Fruit fly (Drosophila melanogaster) whole organism, pupa: ENCODE measurements around the gene nanos.
A peak's percentile ranks its signal among the peaks of the same experiment; 100 is the strongest.

Experiments
- CG10348 ChIP-seq: fragments of 200-800 bp; sonication (Bioruptor generic); IDR thresholded peaks from 2 replicates; pipeline ENCODE4 v1.3.6; 2022; ENCODE audit warnings: missing biosample characterization, missing genetic modification characterization
- CG12605 ChIP-seq: fragments of 200-800 bp; sonication (Bioruptor generic); IDR thresholded peaks from 2 replicates; pipeline ENCODE4 v1.3.6; 2022; ENCODE audit warnings: missing biosample characterization, missing genetic modification characterization
- CG13204 ChIP-seq: fragments of 200-800 bp; sonication (Bioruptor generic); optimal IDR thresholded peaks from 2 replicates; lab custom pipeline; 2018; ENCODE audit warnings: missing biosample characterization, mild to moderate bottlenecking, missing genetic modification characterization, moderate library complexity
- CG14655 ChIP-seq: fragments of 200-800 bp; sonication (Bioruptor generic); optimal IDR thresholded peaks from 3 replicates; lab custom pipeline; 2017; ENCODE audit warnings: mild to moderate bottlenecking, missing biosample characterization, missing genetic modification reagents, missing genetic modification characterization
- CG15710 ChIP-seq: fragments of 200-800 bp; sonication (Bioruptor generic); optimal IDR thresholded peaks from 2 replicates; lab custom pipeline; 2018; ENCODE audit warnings: missing biosample characterization, mild to moderate bottlenecking, missing genetic modification characterization, moderate library complexity
- CG17806 ChIP-seq: fragments of 200-800 bp; sonication (Bioruptor generic); optimal IDR thresholded peaks from 2 replicates; lab custom pipeline; 2018; ENCODE audit warnings: missing biosample characterization, mild to moderate bottlenecking, missing genetic modification characterization, moderate library complexity
- CG32121 ChIP-seq: fragments of 200-800 bp; sonication (Bioruptor generic); IDR thresholded peaks from 2 replicates; pipeline ENCODE4 v1.3.6; 2022; ENCODE audit warnings: missing biosample characterization, missing genetic modification characterization
- CG34367 ChIP-seq: fragments of 200-800 bp; sonication (Bioruptor generic); optimal IDR thresholded peaks from 2 replicates; lab custom pipeline; 2018; ENCODE audit warnings: missing biosample characterization, mild to moderate bottlenecking, missing genetic modification characterization
- CG4496 ChIP-seq: fragments of 200-800 bp; sonication (Bioruptor generic); IDR thresholded peaks from 3 replicates; pipeline ENCODE4 v1.3.6; 2022; ENCODE audit warnings: missing biosample characterization, missing genetic modification characterization
- CG8159 ChIP-seq: fragments of 200-800 bp; sonication (Bioruptor generic); optimal IDR thresholded peaks from 3 replicates; lab custom pipeline; 2018; ENCODE audit warnings: missing biosample characterization, mild to moderate bottlenecking, missing genetic modification characterization, moderate library complexity
- CG8301 ChIP-seq: fragments of 200-800 bp; sonication (Bioruptor generic); optimal IDR thresholded peaks from 2 replicates; lab custom pipeline; 2018; ENCODE audit warnings: missing biosample characterization, mild to moderate bottlenecking, missing genetic modification characterization
- CG9948 ChIP-seq: fragments of 200-800 bp; sonication (Bioruptor generic); optimal IDR thresholded peaks from 2 replicates; lab custom pipeline; 2018; ENCODE audit warnings: missing biosample characterization, mild to moderate bottlenecking, missing genetic modification characterization, moderate library complexity
- D1 ChIP-seq: fragments of 200-800 bp; sonication (Bioruptor generic); optimal IDR thresholded peaks from 2 replicates; lab custom pipeline; 2018; ENCODE audit warnings: missing biosample characterization, mild to moderate bottlenecking, missing genetic modification characterization, moderate library complexity
- EcR ChIP-seq: fragments of 200-800 bp; sonication (Bioruptor generic); optimal IDR thresholded peaks from 3 replicates; lab custom pipeline; 2019; ENCODE audit warnings: missing biosample characterization, missing genetic modification characterization, mild to moderate bottlenecking, moderate library complexity, missing genetic modification reagents
- Ets98B ChIP-seq: fragments of 200-800 bp; sonication (Bioruptor generic); IDR thresholded peaks from 2 replicates; pipeline ENCODE4 v1.3.6; 2022; ENCODE audit warnings: missing biosample characterization, missing genetic modification characterization
- Pif1A ChIP-seq: fragments of 200-800 bp; sonication (Bioruptor generic); optimal IDR thresholded peaks from 3 replicates; lab custom pipeline; 2016; ENCODE audit warnings: missing biosample characterization, missing genetic modification characterization
- Pif1B ChIP-seq: fragments of 200-800 bp; sonication (Bioruptor generic); optimal IDR thresholded peaks from 3 replicates; lab custom pipeline; 2016; ENCODE audit warnings: missing biosample characterization, missing genetic modification characterization
- Snoo ChIP-seq: fragments of 200-800 bp; sonication (Bioruptor generic); optimal IDR thresholded peaks from 3 replicates; lab custom pipeline; 2017; ENCODE audit warnings: missing biosample characterization, mild to moderate bottlenecking, missing genetic modification characterization, inconsistent platforms
- fd96Ca ChIP-seq: fragments of 200-800 bp; sonication (Bioruptor generic); IDR thresholded peaks from 3 replicates; pipeline ENCODE4 v1.3.6; 2022; ENCODE audit warnings: missing biosample characterization, missing genetic modification characterization
- gl ChIP-seq: fragments of 200-800 bp; sonication (Bioruptor generic); optimal IDR thresholded peaks from 2 replicates; lab custom pipeline; 2018; ENCODE audit warnings: missing biosample characterization, mild to moderate bottlenecking, missing genetic modification characterization
- rn ChIP-seq: fragments of 200-800 bp; sonication (Bioruptor generic); IDR thresholded peaks from 2 replicates; pipeline ENCODE4 v1.3.6; 2022; ENCODE audit warnings: missing biosample characterization, missing genetic modification characterization

The nanos gene

DNA sequence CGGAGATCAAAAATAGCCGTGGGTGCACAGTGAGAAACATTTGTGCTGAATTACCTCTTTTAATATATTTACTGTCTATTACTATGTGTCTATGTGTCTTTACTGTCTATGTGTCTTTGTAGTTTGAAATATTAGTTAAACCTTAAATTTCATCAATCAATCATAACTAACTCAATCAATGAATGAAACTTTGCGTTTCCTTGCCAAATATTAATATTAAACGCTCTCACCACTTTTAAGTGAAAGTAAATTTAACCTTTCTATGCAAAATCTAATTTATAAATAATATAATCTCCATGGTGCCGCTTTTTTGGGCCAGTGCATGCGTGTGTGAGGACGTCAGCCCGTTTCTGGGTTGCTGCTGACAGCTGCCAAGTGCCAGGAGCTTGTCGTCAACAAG lies 24.2 kb downstream of the nanos start:
- TF ChIP-seq CG8301 (tag; lab: Kevin White, UChicago) = peak; percentile 83
- TF ChIP-seq Pif1A = peak; percentile 71
- TF ChIP-seq CG10348 (GFP tag; lab: Robert Waterston, UW) = peak; percentile 45; the same call in 1 of the 2 replicates
- peak; percentile 47 for TF ChIP-seq Pif1B
- TF ChIP-seq CG15710 = peak; percentile 74
- TF ChIP-seq CG12605 = no peak
- TF ChIP-seq fd96Ca (GFP tag; lab: Robert Waterston, UW) = no peak
- TF ChIP-seq CG13204 (GFP tag; lab: Kevin White, UChicago) = peak; percentile 29
- TF ChIP-seq CG14655 (GFP tag; lab: Kevin White, UChicago) = peak; percentile 88
- peak; percentile 81 for TF ChIP-seq CG8159
- no peak for TF ChIP-seq D1
- peak; percentile 72 for TF ChIP-seq CG17806 (tag; lab: Kevin White, UChicago)
- TF ChIP-seq CG4496 (GFP tag; lab: Robert Waterston, UW) = 0 out of 3 replicates have a peak, but pooled peaks have one; percentile 27
- TF ChIP-seq EcR (GFP tag; lab: Kevin White, UChicago) = no peak
- peak; percentile 44; the same call in 1 of the 2 replicates for TF ChIP-seq rn (GFP tag; lab: Robert Waterston, UW)
- TF ChIP-seq Ets98B (GFP tag; lab: Robert Waterston, UW) = peak; percentile 41
- TF ChIP-seq Snoo (tag; lab: Kevin White, UChicago) = peak; percentile 17
- peak; percentile 73; the same call in 1 of the 2 replicates for TF ChIP-seq CG32121 (GFP tag; lab: Robert Waterston, UW)
- TF ChIP-seq gl (tag; lab: Kevin White, UChicago) = no peak
- TF ChIP-seq CG9948 (tag; lab: Kevin White, UChicago) = peak; percentile 77
- TF ChIP-seq CG34367 (tag; lab: Kevin White, UChicago) = peak; percentile 62

DNA sequence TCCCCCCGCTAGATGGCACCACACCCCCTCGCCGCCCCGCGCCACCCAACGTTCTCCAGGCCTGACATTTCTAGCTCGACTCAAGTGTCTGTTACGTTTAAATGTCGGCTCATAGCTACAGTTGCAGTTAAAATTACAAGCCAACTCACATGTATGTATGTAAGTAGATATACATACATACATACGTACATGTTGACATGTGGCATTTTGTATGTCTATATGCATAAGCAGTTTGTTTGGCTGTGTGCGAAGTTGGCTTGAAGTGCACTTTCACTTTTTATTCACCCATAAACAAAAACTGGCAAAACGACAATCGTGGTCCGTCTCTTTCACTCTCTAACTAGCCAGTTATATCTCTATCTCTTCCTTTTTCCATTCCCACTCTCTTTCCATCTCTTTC lies 25.8 kb downstream of the nanos start:
- TF ChIP-seq CG17806 (tag; lab: Kevin White, UChicago) (no peak), gl (tag; lab: Kevin White, UChicago) (no peak), CG15710 (no peak), CG12605 (no peak), Pif1B (no peak), Ets98B (GFP tag; lab: Robert Waterston, UW) (no peak), fd96Ca (GFP tag; lab: Robert Waterston, UW) (no peak), CG13204 (GFP tag; lab: Kevin White, UChicago) (no peak), EcR (GFP tag; lab: Kevin White, UChicago) (no peak), CG8159 (no peak), CG4496 (GFP tag; lab: Robert Waterston, UW) (no peak), CG32121 (GFP tag; lab: Robert Waterston, UW) (no peak), Pif1A (no peak), Snoo (tag; lab: Kevin White, UChicago) (no peak), D1 (no peak), CG34367 (tag; lab: Kevin White, UChicago) (no peak), CG10348 (GFP tag; lab: Robert Waterston, UW) (no peak), rn (GFP tag; lab: Robert Waterston, UW) (no peak)

DNA sequence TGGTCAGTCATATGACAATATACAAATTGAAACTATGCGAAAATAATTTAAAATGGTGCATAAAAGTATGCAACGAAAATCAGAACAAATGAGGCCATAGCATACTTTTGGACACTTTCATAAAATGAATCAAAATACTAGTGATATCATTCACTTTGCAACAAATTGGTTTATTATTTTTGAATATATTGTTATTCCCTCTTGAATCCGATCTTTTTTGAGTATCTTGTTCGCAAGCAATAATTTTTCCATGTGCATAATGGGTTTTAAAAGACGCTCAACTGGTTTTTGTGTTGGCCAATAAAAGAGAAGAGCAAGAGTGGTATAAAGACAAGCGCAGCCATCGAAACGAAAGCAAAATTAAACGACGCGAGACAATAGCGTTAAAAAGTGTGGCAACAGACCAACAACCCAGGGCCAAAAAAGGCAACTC lies 30.7 kb downstream of the nanos start:
- TF ChIP-seq CG8159 (peak; percentile 90), rn (GFP tag; lab: Robert Waterston, UW) (no peak), CG4496 (GFP tag; lab: Robert Waterston, UW) (0 out of 3 replicates have a peak, but pooled peaks have one; percentile 24), CG10348 (GFP tag; lab: Robert Waterston, UW) (no peak), CG8301 (tag; lab: Kevin White, UChicago) (peak; percentile 87), Snoo (tag; lab: Kevin White, UChicago) (peak; percentile 25), Pif1A (peak; percentile 81), CG12605 (no peak), CG13204 (GFP tag; lab: Kevin White, UChicago) (peak; percentile 62), D1 (peak; percentile 63), CG32121 (GFP tag; lab: Robert Waterston, UW) (no peak), fd96Ca (GFP tag; lab: Robert Waterston, UW) (no peak), Pif1B (peak; percentile 75), CG34367 (tag; lab: Kevin White, UChicago) (peak; percentile 85), CG9948 (tag; lab: Kevin White, UChicago) (peak; percentile 87), CG14655 (GFP tag; lab: Kevin White, UChicago) (peak; percentile 90), CG15710 (peak; percentile 85), CG17806 (tag; lab: Kevin White, UChicago) (peak; percentile 90), EcR (GFP tag; lab: Kevin White, UChicago) (no peak), Ets98B (GFP tag; lab: Robert Waterston, UW) (no peak), gl (tag; lab: Kevin White, UChicago) (peak; percentile 5)
- TF ChIP-seq, all 21 proteins: peak for 14

DNA sequence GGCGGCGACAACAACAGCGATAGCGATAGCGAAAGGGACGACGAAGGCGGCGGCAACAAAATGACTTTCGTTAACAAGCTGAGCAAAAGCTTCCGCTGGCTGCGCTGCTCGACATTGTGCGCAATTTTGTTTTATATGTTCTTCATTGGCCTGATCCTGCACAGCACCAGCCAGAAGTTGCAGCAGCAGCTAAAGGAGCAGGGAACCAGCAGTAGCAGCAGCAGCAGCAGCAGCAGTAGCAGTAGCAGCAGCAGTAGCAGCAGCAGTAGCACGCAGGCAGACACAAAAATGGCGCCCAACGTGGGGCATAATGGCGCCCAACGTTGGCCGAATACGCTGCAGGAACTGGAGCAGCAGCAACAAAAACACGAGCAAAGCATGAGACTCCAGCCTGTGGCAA lies 33.0 kb downstream of the nanos start:
- no peak for TF ChIP-seq Ets98B (GFP tag; lab: Robert Waterston, UW)
- TF ChIP-seq Pif1A = no peak
- no peak for TF ChIP-seq CG34367 (tag; lab: Kevin White, UChicago)
- TF ChIP-seq rn (GFP tag; lab: Robert Waterston, UW) = no peak
- no peak for TF ChIP-seq CG12605
- no peak for TF ChIP-seq Snoo (tag; lab: Kevin White, UChicago)
- no peak for TF ChIP-seq CG15710
- TF ChIP-seq D1 = no peak
- no peak for TF ChIP-seq EcR (GFP tag; lab: Kevin White, UChicago)
- no peak for TF ChIP-seq CG8301 (tag; lab: Kevin White, UChicago)
- TF ChIP-seq Pif1B = no peak
